Fruit fly (Drosophila melanogaster) Kc167 (cell line): ENCODE results near the gene gzl.

Experiments used
- Myc ChIP-seq: fragments of >200 bp; optimal IDR thresholded peaks from 2 replicates; lab custom pipeline; 2017; ENCODE audit warnings: missing external identifiers
- psq ChIP-seq: fragments of >200 bp; optimal IDR thresholded peaks from 2 replicates; lab custom pipeline; 2017; ENCODE audit warnings: missing external identifiers
- ttk ChIP-seq: sonication (Bioruptor generic); optimal IDR thresholded peaks from 2 replicates; lab custom pipeline; 2017; ENCODE audit warnings: missing external identifiers

DNA sequence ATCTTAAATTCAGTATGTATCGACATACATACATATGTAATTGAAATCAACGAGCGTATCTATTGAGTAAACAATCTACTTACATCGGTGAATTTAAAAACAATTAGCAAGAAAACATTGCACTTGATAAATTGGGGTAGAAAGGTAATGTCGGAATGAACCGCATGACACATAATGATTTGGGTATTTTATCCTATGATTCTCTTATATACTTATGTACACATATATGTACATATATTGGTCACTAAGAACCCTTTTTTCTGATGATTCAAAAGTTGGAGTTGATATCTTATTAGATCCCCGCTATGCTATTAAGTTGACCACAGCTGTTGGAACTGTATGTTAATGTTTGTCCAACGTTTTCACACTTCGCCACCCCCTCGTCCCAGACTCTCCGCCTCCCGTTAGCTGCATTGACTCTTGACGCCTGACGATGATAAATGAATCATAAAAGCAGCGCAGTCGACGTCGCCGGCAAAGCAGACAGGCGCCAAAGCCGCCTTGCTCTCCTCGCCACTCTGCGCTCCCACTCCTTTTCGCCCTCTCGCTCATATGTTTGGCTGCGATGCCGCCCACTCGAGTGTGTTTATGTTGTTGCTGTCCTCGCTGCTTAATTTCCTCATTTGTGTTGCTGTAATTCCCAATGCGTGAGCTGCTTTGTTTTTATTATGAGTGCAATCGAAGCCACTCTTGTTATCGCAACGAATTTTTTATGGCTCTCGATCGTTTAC lies 29.7 kb upstream of the gzl start:
- TF ChIP-seq ttk (lab: Kevin White, UChicago) (no peak), psq (lab: Kevin White, UChicago) (no peak), Myc (lab: Kevin White, UChicago) (no peak)
